Worm (Caenorhabditis elegans) whole organism, young adult: ENCODE measurements around the gene nhr-182.

Source experiments
- F57C9.4 ChIP-seq: sonication (generic microtip); optimal IDR thresholded peaks from 2 replicates; lab custom pipeline; 2017; ENCODE audit warnings: mild to moderate bottlenecking, missing genetic modification characterization, missing compliant biosample characterization
- K12H6.12 ChIP-seq: fragments of 200-800 bp; sonication (Bioruptor generic); optimal IDR thresholded peaks from 2 replicates; lab custom pipeline; 2018; ENCODE audit warnings: mild to moderate bottlenecking, missing genetic modification characterization, missing compliant biosample characterization
- T26A5.8 ChIP-seq: sonication (generic microtip); optimal IDR thresholded peaks from 2 replicates; lab custom pipeline; 2016; ENCODE audit warnings: missing genetic modification characterization, missing compliant biosample characterization
- Y53F4B.3 ChIP-seq: fragments of 200-800 bp; sonication (Bioruptor generic); IDR thresholded peaks from 2 replicates; pipeline ENCODE4 v1.3.6; 2022; ENCODE audit warnings: missing genetic modification reagents, missing genetic modification characterization, missing compliant biosample characterization
- ZK185.1 ChIP-seq: sonication (generic microtip); optimal IDR thresholded peaks from 2 replicates; lab custom pipeline; 2016; ENCODE audit warnings: mild to moderate bottlenecking, missing genetic modification characterization, missing compliant biosample characterization; ENCODE audit not compliant: poor library complexity, severe bottlenecking
- ama-1 ChIP-seq, 3 experiments: fragments of 150-350 bp in 1 of 3; sonication (generic microtip) in 2 of 3; optimal IDR thresholded peaks; 2 replicates each; lab custom pipeline; 2014 to 2018; ENCODE audit warnings: missing biosample characterization in 2 of 3, missing genetic modification characterization in 2 of 3, missing genetic modification reagents in 2 of 3
- dpff-1 ChIP-seq: sonication (generic microtip); optimal IDR thresholded peaks from 2 replicates; lab custom pipeline; 2017; ENCODE audit warnings: mild to moderate bottlenecking, missing genetic modification characterization, missing compliant biosample characterization
- dpl-1 ChIP-seq: fragments of 150-350 bp; optimal IDR thresholded peaks from 2 replicates; lab custom pipeline; 2014; ENCODE audit warnings: missing biosample characterization, missing genetic modification reagents, missing genetic modification characterization
- madf-3 ChIP-seq: fragments of 200-800 bp; sonication (Bioruptor generic); IDR thresholded peaks from 2 replicates; pipeline ENCODE4 v1.3.6; 2022; ENCODE audit warnings: missing genetic modification reagents, missing genetic modification characterization, missing compliant biosample characterization
- mel-28 ChIP-seq: sonication (generic microtip); optimal IDR thresholded peaks from 2 replicates; lab custom pipeline; 2016; ENCODE audit warnings: borderline replicate concordance, mild to moderate bottlenecking, missing genetic modification characterization, missing compliant biosample characterization
- nhr-90 ChIP-seq: sonication (generic microtip); optimal IDR thresholded peaks from 2 replicates; lab custom pipeline; 2016; ENCODE audit warnings: missing genotype, mild to moderate bottlenecking, missing genetic modification characterization, missing compliant biosample characterization
- pha-4 ChIP-seq: fragments of 150-350 bp; sonication (generic microtip); optimal IDR thresholded peaks from 2 replicates; lab custom pipeline; 2014; ENCODE audit warnings: missing biosample characterization, missing genetic modification reagents, missing genetic modification characterization
- rpc-1 ChIP-seq, 2 experiments: fragments of 150-350 bp in 1 of 2; sonication (generic microtip) in 1 of 2; optimal IDR thresholded peaks; 2 replicates each; lab custom pipeline; 2014 to 2018; ENCODE audit warnings: missing biosample characterization in 1 of 2, missing genetic modification characterization in 1 of 2, missing genetic modification reagents in 1 of 2, missing genotype in 1 of 2
- sdz-38 ChIP-seq: sonication (generic microtip); optimal IDR thresholded peaks from 2 replicates; lab custom pipeline; 2016; ENCODE audit warnings: missing genotype, missing genetic modification characterization, missing compliant biosample characterization

DNA sequence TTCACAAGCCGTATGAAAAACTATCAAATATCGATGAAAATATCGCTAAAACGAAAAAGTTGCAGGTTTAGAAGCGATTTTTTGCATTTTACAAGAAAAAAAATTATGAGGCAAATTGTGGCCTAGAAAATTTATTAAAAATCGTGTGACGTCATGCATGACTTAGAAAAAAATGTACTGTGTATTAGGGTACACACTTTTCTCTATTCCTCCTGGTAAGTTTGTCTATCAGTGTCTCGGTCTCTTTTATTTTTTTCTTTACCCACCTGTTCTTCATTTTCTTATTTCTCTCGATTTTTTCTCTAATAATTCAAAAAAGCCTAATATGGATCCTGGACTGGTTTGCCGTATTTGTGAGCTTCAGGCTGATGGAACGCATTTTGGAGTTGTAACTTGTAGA lies 25.4 kb upstream of the nhr-182 start, which contains the start of gene nhr-227:
- TF ChIP-seq mel-28 (tag; lab: Kevin White, UChicago) (no peak), madf-3 (no peak), T26A5.8 (tag; lab: Kevin White, UChicago) (no peak), sdz-38 (tag; lab: Kevin White, UChicago) (no peak), rpc-1 (optimal IDR thresholded peaks at IDR 0.05; lab: Kevin White, UChicago) (no peak), rpc-1 (tag; optimal IDR thresholded peaks at IDR 0.05; lab: Kevin White, UChicago) (no peak), nhr-90 (no peak), F57C9.4 (tag; lab: Kevin White, UChicago) (no peak), ZK185.1 (tag; lab: Kevin White, UChicago) (no peak), dpl-1 (no peak), ama-1 (optimal IDR thresholded peaks at IDR 0.05; lab: Kevin White, UChicago) (no peak), ama-1 (GFP tag; optimal IDR thresholded peaks at IDR 0.05; lab: Kevin White, UChicago) (no peak), K12H6.12 (no peak), dpff-1 (tag; lab: Kevin White, UChicago) (no peak), pha-4 (tag; lab: Kevin White, UChicago) (no peak), Y53F4B.3 (GFP tag; lab: Robert Waterston, UW) (no peak)
